Worm (Caenorhabditis elegans) whole organism, midembryonic: ENCODE measurements around the gene Y19D10B.6.

Source experiments
- cog-1 ChIP-seq: sonication (generic microtip); optimal IDR thresholded peaks from 2 replicates; lab custom pipeline; 2016; ENCODE audit warnings: missing genetic modification characterization, missing compliant biosample characterization
- flt-1 ChIP-seq: fragments of 200-800 bp; sonication (Bioruptor generic); IDR thresholded peaks from 2 replicates; pipeline ENCODE4 v1.3.6; 2022; ENCODE audit warnings: missing genetic modification characterization, missing compliant biosample characterization
- med-1 ChIP-seq: sonication (generic microtip); optimal IDR thresholded peaks from 2 replicates; lab custom pipeline; 2017; ENCODE audit warnings: missing genetic modification characterization, mild to moderate bottlenecking, missing compliant biosample characterization, antibody characterized with exemption, missing genetic modification reagents; ENCODE audit not compliant: insufficient read depth
- ztf-23 ChIP-seq: fragments of 200-800 bp; sonication (Bioruptor generic); IDR thresholded peaks from 2 replicates; pipeline ENCODE4 v1.3.6; 2022; ENCODE audit warnings: missing genetic modification reagents, missing genetic modification characterization, missing compliant biosample characterization

ce11 chrV:2343572-2343971, 22.7 kb upstream of the Y19D10B.6 start:
- no peak for TF ChIP-seq flt-1 (GFP tag; lab: Robert Waterston, UW)
- no peak for TF ChIP-seq med-1 (GFP tag; lab: Kevin White, UChicago)
- no peak for TF ChIP-seq cog-1 (tag; lab: Kevin White, UChicago)
- TF ChIP-seq ztf-23 (GFP tag; lab: Robert Waterston, UW) = no peak
